Fruit fly (Drosophila melanogaster) whole organism, embryonic: ENCODE measurements around the gene Hs6st.

Source experiments
- CG10147 ChIP-seq: fragments of 200-800 bp; sonication (Bioruptor generic); optimal IDR thresholded peaks from 2 replicates; lab custom pipeline; 2019; ENCODE audit warnings: missing biosample characterization, mild to moderate bottlenecking, missing genetic modification characterization, moderate library complexity
- CG10267 ChIP-seq: fragments of 200-800 bp; sonication (Bioruptor generic); optimal IDR thresholded peaks from 2 replicates; lab custom pipeline; 2018; ENCODE audit warnings: missing biosample characterization, mild to moderate bottlenecking, missing genetic modification characterization, moderate library complexity
- CG10959 ChIP-seq: fragments of 200-800 bp; sonication (Bioruptor generic); IDR thresholded peaks from 2 replicates; pipeline ENCODE4 v1.3.6; 2022; ENCODE audit warnings: missing biosample characterization, missing genetic modification characterization
- CG11560 ChIP-seq: fragments of 200-800 bp; sonication (Bioruptor generic); IDR thresholded peaks from 3 replicates; pipeline ENCODE4 v1.3.6; 2022; ENCODE audit warnings: missing biosample characterization, missing genetic modification characterization
- CG11696 ChIP-seq: fragments of 200-800 bp; sonication (Bioruptor generic); IDR thresholded peaks from 2 replicates; pipeline ENCODE4 v1.3.6; 2022; ENCODE audit warnings: missing biosample characterization, missing genetic modification characterization
- CG11723 ChIP-seq: fragments of 200-800 bp; sonication (Bioruptor generic); optimal IDR thresholded peaks from 2 replicates; lab custom pipeline; 2017; ENCODE audit warnings: missing biosample characterization, mild to moderate bottlenecking, missing genetic modification characterization
- CG12071 ChIP-seq: fragments of 200-800 bp; sonication (Bioruptor generic); optimal IDR thresholded peaks from 3 replicates; lab custom pipeline; 2018; ENCODE audit warnings: missing biosample characterization, mild to moderate bottlenecking, missing genetic modification characterization
- CG13296 ChIP-seq: fragments of 200-800 bp; sonication (Bioruptor generic); optimal IDR thresholded peaks from 3 replicates; lab custom pipeline; 2018; ENCODE audit warnings: missing biosample characterization, mild to moderate bottlenecking, missing genetic modification characterization
- CG13624 ChIP-seq: fragments of 200-800 bp; sonication (Bioruptor generic); optimal IDR thresholded peaks from 2 replicates; lab custom pipeline; 2016; ENCODE audit warnings: missing biosample characterization, missing genetic modification characterization
- CG14014 ChIP-seq: fragments of 200-800 bp; sonication (Bioruptor generic); IDR thresholded peaks from 2 replicates; pipeline ENCODE4 v1.3.6; 2022; ENCODE audit warnings: missing biosample characterization, missing genetic modification characterization
- CG15479 ChIP-seq: fragments of 200-800 bp; sonication (Bioruptor generic); optimal IDR thresholded peaks from 3 replicates; lab custom pipeline; 2019; ENCODE audit warnings: missing biosample characterization, mild to moderate bottlenecking, missing genetic modification characterization, moderate library complexity
- CG15696 ChIP-seq: fragments of 200-800 bp; sonication (Bioruptor generic); optimal IDR thresholded peaks from 2 replicates; lab custom pipeline; 2019; ENCODE audit warnings: missing biosample characterization, mild to moderate bottlenecking, missing genetic modification characterization, moderate library complexity
- CG17328 ChIP-seq: fragments of 200-800 bp; sonication (Bioruptor generic); IDR thresholded peaks from 2 replicates; pipeline ENCODE4 v1.3.6; 2022; ENCODE audit warnings: missing biosample characterization, missing genetic modification characterization
- CG17361 ChIP-seq: fragments of 200-800 bp; sonication (Bioruptor generic); IDR thresholded peaks from 3 replicates; pipeline ENCODE4 v1.3.6; 2022; ENCODE audit warnings: missing biosample characterization, missing genetic modification characterization
- CG17385 ChIP-seq: fragments of 200-800 bp; sonication (Bioruptor generic); optimal IDR thresholded peaks from 3 replicates; lab custom pipeline; 2018; ENCODE audit warnings: missing biosample characterization, mild to moderate bottlenecking, missing genetic modification characterization
- CG2129 ChIP-seq: fragments of 200-800 bp; sonication (Bioruptor generic); IDR thresholded peaks from 2 replicates; pipeline ENCODE4 v1.3.6; 2022; ENCODE audit warnings: missing biosample characterization, missing genetic modification characterization; ENCODE audit not compliant: partially characterized antibody
- CG2889 ChIP-seq: fragments of 200-800 bp; sonication (Bioruptor generic); IDR thresholded peaks from 3 replicates; pipeline ENCODE4 v1.3.6; 2022; ENCODE audit warnings: missing biosample characterization, missing genetic modification characterization
- CG31224 ChIP-seq: fragments of 200-800 bp; sonication (Bioruptor generic); IDR thresholded peaks from 2 replicates; pipeline ENCODE4 v1.3.6; 2022; ENCODE audit warnings: missing biosample characterization, missing genetic modification characterization
- CG31441 ChIP-seq: fragments of 200-800 bp; sonication (Bioruptor generic); IDR thresholded peaks from 2 replicates; pipeline ENCODE4 v1.3.6; 2022; ENCODE audit warnings: missing biosample characterization, missing genetic modification characterization
- CG5953 ChIP-seq: fragments of 200-800 bp; sonication (Bioruptor generic); IDR thresholded peaks from 2 replicates; pipeline ENCODE4 v1.3.6; 2022; ENCODE audit warnings: missing biosample characterization, missing genetic modification characterization
- CG7745 ChIP-seq: fragments of 200-800 bp; sonication (Bioruptor generic); optimal IDR thresholded peaks from 2 replicates; lab custom pipeline; 2018; ENCODE audit warnings: missing biosample characterization, mild to moderate bottlenecking, missing genetic modification characterization, moderate library complexity
- CG8478 ChIP-seq: fragments of >200 bp; optimal IDR thresholded peaks from 2 replicates; lab custom pipeline; 2018
- CG8924 ChIP-seq: fragments of 200-800 bp; optimal IDR thresholded peaks from 3 replicates; lab custom pipeline; 2019; ENCODE audit warnings: missing biosample characterization, mild to moderate bottlenecking, missing genetic modification characterization, moderate library complexity
- CG9727 ChIP-seq: fragments of 200-800 bp; sonication (Bioruptor generic); optimal IDR thresholded peaks from 3 replicates; lab custom pipeline; 2017; ENCODE audit warnings: missing biosample characterization, mild to moderate bottlenecking, missing genetic modification characterization
- Dip2 ChIP-seq: fragments of 200-800 bp; sonication (Bioruptor generic); IDR thresholded peaks from 2 replicates; pipeline ENCODE4 v1.3.6; 2022; ENCODE audit warnings: missing biosample characterization, missing genetic modification characterization
- ERR ChIP-seq: fragments of 200-800 bp; sonication (Bioruptor generic); optimal IDR thresholded peaks from 2 replicates; lab custom pipeline; 2016; ENCODE audit warnings: missing biosample characterization, missing genetic modification characterization
- Gsc ChIP-seq: fragments of 200-800 bp; sonication (Bioruptor generic); IDR thresholded peaks from 2 replicates; pipeline ENCODE4 v1.3.6; 2022; ENCODE audit warnings: missing biosample characterization, missing genetic modification characterization
- Hmx ChIP-seq: fragments of 200-800 bp; sonication (Bioruptor generic); optimal IDR thresholded peaks from 2 replicates; lab custom pipeline; 2016; ENCODE audit warnings: missing biosample characterization, missing genetic modification characterization
- Mes4 ChIP-seq: fragments of 200-800 bp; sonication (Bioruptor generic); optimal IDR thresholded peaks from 2 replicates; lab custom pipeline; 2016; ENCODE audit warnings: missing biosample characterization, missing genetic modification characterization
- NC2α ChIP-seq: fragments of 200-800 bp; sonication (Bioruptor generic); optimal IDR thresholded peaks from 2 replicates; lab custom pipeline; 2016; ENCODE audit warnings: missing biosample characterization, missing genetic modification characterization
- Scr ChIP-seq: fragments of 200-800 bp; sonication (Bioruptor generic); IDR thresholded peaks from 2 replicates; pipeline ENCODE4 v1.3.6; 2022; ENCODE audit warnings: missing biosample characterization, missing genetic modification characterization; ENCODE audit not compliant: partially characterized antibody
- Spps ChIP-seq: fragments of 200-800 bp; sonication (Bioruptor generic); optimal IDR thresholded peaks from 2 replicates; lab custom pipeline; 2018; ENCODE audit warnings: missing biosample characterization, mild to moderate bottlenecking, missing genetic modification characterization
- Taf1 ChIP-seq: fragments of 200-800 bp; sonication (Bioruptor generic); IDR thresholded peaks from 2 replicates; pipeline ENCODE4 v1.3.6; 2022; ENCODE audit warnings: missing biosample characterization, missing genetic modification characterization
- Trl ChIP-seq, 3 experiments: fragments of >200 bp in 2 of 3; fragments of 200-800 bp in 1 of 3; sonication (Bioruptor generic) in 1 of 3; optimal IDR thresholded peaks; 2 replicates in 1 of 3; 3 replicates in 2 of 3; lab custom pipeline; 2016 to 2017; ENCODE audit warnings: missing biosample characterization in 1 of 3, missing genetic modification characterization in 1 of 3
- az2 ChIP-seq: fragments of 200-800 bp; sonication (Bioruptor generic); optimal IDR thresholded peaks from 3 replicates; lab custom pipeline; 2016; ENCODE audit warnings: missing biosample characterization, missing genetic modification characterization
- dati ChIP-seq: fragments of 200-800 bp; sonication (Bioruptor generic); IDR thresholded peaks from 2 replicates; pipeline ENCODE4 v1.3.6; 2022; ENCODE audit warnings: missing biosample characterization, missing genetic modification characterization
- en ChIP-seq: fragments of 200-800 bp; sonication (Bioruptor generic); optimal IDR thresholded peaks from 2 replicates; lab custom pipeline; 2016; ENCODE audit warnings: missing biosample characterization, missing genetic modification characterization
- fd3F ChIP-seq: fragments of 200-800 bp; sonication (Bioruptor generic); optimal IDR thresholded peaks from 2 replicates; lab custom pipeline; 2018; ENCODE audit warnings: missing biosample characterization, mild to moderate bottlenecking, missing genetic modification characterization, moderate library complexity
- fru ChIP-seq: fragments of >200 bp; optimal IDR thresholded peaks from 2 replicates; lab custom pipeline; 2017
- fu2 ChIP-seq: fragments of 200-800 bp; sonication (Bioruptor generic); optimal IDR thresholded peaks from 2 replicates; lab custom pipeline; 2016; ENCODE audit warnings: missing biosample characterization, missing genetic modification characterization
- grn ChIP-seq: fragments of 200-800 bp; sonication (Bioruptor generic); optimal IDR thresholded peaks from 3 replicates; lab custom pipeline; 2017; ENCODE audit warnings: missing biosample characterization, missing genetic modification characterization
- lab ChIP-seq: fragments of 200-800 bp; sonication (Bioruptor generic); optimal IDR thresholded peaks from 3 replicates; lab custom pipeline; 2017; ENCODE audit warnings: missing biosample characterization, missing genetic modification characterization, mild to moderate bottlenecking, moderate library complexity, missing genetic modification reagents
- mirr ChIP-seq: fragments of 200-800 bp; sonication (Bioruptor generic); optimal IDR thresholded peaks from 3 replicates; lab custom pipeline; 2018; ENCODE audit warnings: missing biosample characterization, mild to moderate bottlenecking, missing genetic modification characterization
- org-1 ChIP-seq: fragments of 200-800 bp; sonication (Bioruptor generic); optimal IDR thresholded peaks from 2 replicates; lab custom pipeline; 2017; ENCODE audit warnings: missing biosample characterization, missing genetic modification characterization
- peb ChIP-seq: fragments of 200-800 bp; sonication (Bioruptor generic); IDR thresholded peaks from 2 replicates; pipeline ENCODE4 v1.3.6; 2022; ENCODE audit warnings: missing biosample characterization, missing genetic modification characterization
- row ChIP-seq: fragments of 200-800 bp; sonication (Bioruptor generic); IDR thresholded peaks from 3 replicates; pipeline ENCODE4 v1.3.6; 2022; ENCODE audit warnings: missing biosample characterization, missing genetic modification characterization
- sc ChIP-seq, 3 experiments: fragments of >200 bp in 2 of 3; fragments of 200-800 bp in 1 of 3; sonication (Bioruptor generic) in 1 of 3; optimal IDR thresholded peaks; 2 replicates in 2 of 3; 3 replicates in 1 of 3; lab custom pipeline; 2017; ENCODE audit warnings: mild to moderate bottlenecking in 1 of 3, missing biosample characterization in 1 of 3, missing genetic modification characterization in 1 of 3, missing genetic modification reagents in 1 of 3
- sd ChIP-seq: fragments of 200-800 bp; sonication (Bioruptor generic); optimal IDR thresholded peaks from 3 replicates; lab custom pipeline; 2018; ENCODE audit warnings: missing biosample characterization, mild to moderate bottlenecking, missing genetic modification characterization, moderate library complexity
- seq ChIP-seq: fragments of 200-800 bp; sonication (Bioruptor generic); IDR thresholded peaks from 2 replicates; pipeline ENCODE4 v1.3.6; 2022; ENCODE audit warnings: missing biosample characterization, missing genetic modification characterization
- ssp ChIP-seq: fragments of 200-800 bp; sonication (Bioruptor generic); IDR thresholded peaks from 2 replicates; pipeline ENCODE4 v1.3.6; 2022; ENCODE audit warnings: missing biosample characterization, missing genetic modification characterization
- vfl ChIP-seq: fragments of 200-800 bp; sonication (Bioruptor generic); optimal IDR thresholded peaks from 2 replicates; lab custom pipeline; 2016; ENCODE audit warnings: missing biosample characterization, missing genetic modification characterization

Hs6st gene

DNA sequence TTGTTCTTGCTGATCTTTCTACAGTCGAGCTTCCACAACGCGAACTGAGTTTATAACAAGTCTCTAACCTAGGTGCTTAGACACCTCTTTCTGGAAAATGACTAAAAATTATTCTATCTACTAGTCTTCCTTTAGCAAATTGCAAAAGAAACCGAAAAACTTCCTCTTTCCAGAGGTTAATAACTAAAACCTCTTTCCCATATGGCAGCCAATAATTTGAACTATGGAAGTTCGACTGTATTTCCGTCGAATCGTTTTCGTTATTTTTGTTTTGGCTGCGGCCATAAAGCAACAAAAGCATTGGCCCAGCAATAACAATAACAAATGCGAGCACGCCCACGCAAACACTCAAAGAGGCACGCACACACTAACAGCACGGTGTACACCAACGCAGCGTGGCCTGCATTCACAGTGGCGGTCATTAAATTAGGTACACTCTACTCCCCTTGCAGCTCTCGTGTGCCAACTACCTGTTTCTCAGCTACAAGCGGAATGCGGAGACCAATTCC, 127.8 kb downstream of the Hs6st start (continued):
- TF ChIP-seq CG7745 (tag; lab: Kevin White, UChicago) (no peak), Mes4 (GFP tag; lab: Kevin White, UChicago) (no peak), row (peak; percentile 87), CG15479 (no peak), CG17361 (GFP tag; lab: Robert Waterston, UW) (peak; percentile 63), CG10147 (GFP tag; lab: Kevin White, UChicago) (peak; percentile 54), CG8924 (tag; lab: Kevin White, UChicago) (peak; percentile 64), CG2129 (GFP tag; lab: Robert Waterston, UW) (no peak), CG10959 (no peak), CG8478 (lab: Kevin White, UChicago) (no peak), fu2 (peak; percentile 35), CG10267 (tag; lab: Kevin White, UChicago) (peak; percentile 12), CG15696 (no peak), Spps (tag; lab: Kevin White, UChicago) (no peak), vfl (GFP tag; lab: Kevin White, UChicago) (no peak), CG31224 (GFP tag; lab: Robert Waterston, UW) (no peak), az2 (GFP tag; lab: Kevin White, UChicago) (peak; percentile 27), fru (lab: Kevin White, UChicago) (no peak), Gsc (GFP tag; lab: Robert Waterston, UW) (no peak), Scr (no peak), Hmx (GFP tag; lab: Kevin White, UChicago) (no peak), mirr (GFP tag; lab: Kevin White, UChicago) (peak; percentile 46), lab (GFP tag; lab: Kevin White, UChicago) (peak; percentile 78), Taf1 (GFP tag; lab: Robert Waterston, UW) (no peak), CG11560 (no peak), CG13296 (GFP tag; lab: Kevin White, UChicago) (peak; percentile 86), CG17385 (GFP tag; lab: Kevin White, UChicago) (peak; percentile 73), CG12071 (GFP tag; lab: Kevin White, UChicago) (no peak), NC2α (GFP tag; lab: Kevin White, UChicago) (no peak), peb (no peak), fd3F (GFP tag; lab: Kevin White, UChicago) (peak; percentile 46), CG5953 (GFP tag; lab: Robert Waterston, UW) (no peak), CG31441 (GFP tag; lab: Robert Waterston, UW) (peak; percentile 60), CG13624 (GFP tag; lab: Kevin White, UChicago) (peak; percentile 46), grn (GFP tag; lab: Kevin White, UChicago) (no peak), ERR (GFP tag; lab: Kevin White, UChicago) (peak; percentile 44), CG2889 (GFP tag; lab: Robert Waterston, UW) (no peak), sc (optimal IDR thresholded peaks at IDR 0.05; lab: Kevin White, UChicago) (no peak), sc (GFP tag; optimal IDR thresholded peaks at IDR 0.05; lab: Kevin White, UChicago) (no peak), CG17328 (GFP tag; lab: Robert Waterston, UW) (no peak), CG9727 (GFP tag; lab: Kevin White, UChicago) (peak; percentile 47), en (GFP tag; lab: Kevin White, UChicago) (peak; percentile 48), Dip2 (no peak), Trl (optimal IDR thresholded peaks at IDR 0.05; lab: Kevin White, UChicago) (no peak), Trl (GFP tag; optimal IDR thresholded peaks at IDR 0.05; lab: Kevin White, UChicago) (peak; percentile 49), seq (GFP tag; lab: Robert Waterston, UW) (peak; percentile 55; the same call in 1 of the 2 replicates), org-1 (GFP tag; lab: Kevin White, UChicago) (peak; percentile 11), sd (tag; lab: Kevin White, UChicago) (peak; percentile 39), ssp (0 out of 2 replicates have a peak, but pooled peaks have one; percentile 10), dati (0 out of 2 replicates have a peak, but pooled peaks have one; percentile 3), CG14014 (GFP tag; lab: Robert Waterston, UW) (peak; percentile 24; the same call in 1 of the 2 replicates), CG11723 (GFP tag; lab: Kevin White, UChicago) (peak; percentile 65), CG11696 (GFP tag; lab: Robert Waterston, UW) (peak; percentile 82)
